Fruit fly (Drosophila melanogaster) whole organism, wandering third instar larva: Measurements from ENCODE around the gene Ptp61F.

Experiments used
- Abd-B ChIP-seq: fragments of >200 bp; optimal IDR thresholded peaks from 2 replicates; lab custom pipeline; 2017; ENCODE audit warnings: missing biosample characterization, missing genetic modification characterization
- CrebA ChIP-seq: fragments of 200-800 bp; sonication (Bioruptor generic); optimal IDR thresholded peaks from 2 replicates; lab custom pipeline; 2016; ENCODE audit warnings: missing biosample characterization, mild to moderate bottlenecking, missing genetic modification characterization, borderline replicate concordance
- Dfd ChIP-seq: fragments of >200 bp; optimal IDR thresholded peaks from 2 replicates; lab custom pipeline; 2017; ENCODE audit warnings: missing biosample characterization, missing genetic modification characterization
- Dif ChIP-seq: fragments of 200-275, 200-300 bp; sonication (Bioruptor generic); optimal IDR thresholded peaks from 2 replicates; lab custom pipeline; 2018; ENCODE audit warnings: missing biosample characterization, missing genetic modification characterization; ENCODE audit not compliant: partially characterized antibody
- HLH106 ChIP-seq: fragments of 200-800 bp; optimal IDR thresholded peaks from 3 replicates; lab custom pipeline; 2019; ENCODE audit warnings: missing biosample characterization, mild to moderate bottlenecking, missing genetic modification characterization, moderate library complexity
- Hr83 ChIP-seq: fragments of 200-300 bp; sonication (Bioruptor generic); optimal IDR thresholded peaks from 2 replicates; lab custom pipeline; 2016; ENCODE audit warnings: missing biosample characterization, mild to moderate bottlenecking, missing genetic modification characterization, moderate library complexity; ENCODE audit not compliant: poor library complexity, severe bottlenecking
- Jra ChIP-seq: sonication (Bioruptor generic); optimal IDR thresholded peaks from 2 replicates; lab custom pipeline; 2016; ENCODE audit warnings: missing biosample characterization, missing genetic modification characterization
- Myc ChIP-seq: fragments of >200 bp; optimal IDR thresholded peaks from 2 replicates; lab custom pipeline; 2017
- N ChIP-seq: fragments of >200 bp; optimal IDR thresholded peaks from 2 replicates; lab custom pipeline; 2018; ENCODE audit warnings: missing biosample characterization, missing external identifiers, missing genetic modification characterization
- OdsH ChIP-seq: fragments of 200-800 bp; sonication (Bioruptor generic); optimal IDR thresholded peaks from 2 replicates; lab custom pipeline; 2016; ENCODE audit warnings: missing biosample characterization, mild to moderate bottlenecking, missing genetic modification characterization
- Rel ChIP-seq, 2 experiments: fragments of 200-800 bp; sonication (Bioruptor generic) in 1 of 2; optimal IDR thresholded peaks; 2 replicates in 1 of 2; 3 replicates in 1 of 2; lab custom pipeline; 2016 to 2019; ENCODE audit warnings: mild to moderate bottlenecking in 2 of 2, missing biosample characterization in 2 of 2, missing genetic modification characterization in 2 of 2, moderate library complexity in 1 of 2
- Sp1 ChIP-seq: fragments of 200-800 bp; sonication (Bioruptor generic); optimal IDR thresholded peaks from 3 replicates; lab custom pipeline; 2019; ENCODE audit warnings: missing biosample characterization, mild to moderate bottlenecking, missing genetic modification characterization, moderate library complexity
- Vsx2 ChIP-seq: fragments of 200-300, 225-300 bp; sonication (Bioruptor generic); optimal IDR thresholded peaks from 2 replicates; lab custom pipeline; 2018; ENCODE audit warnings: missing biosample characterization, missing genetic modification characterization; ENCODE audit not compliant: partially characterized antibody
- br ChIP-seq: fragments of 200-800 bp; sonication (Bioruptor generic); optimal IDR thresholded peaks from 2 replicates; lab custom pipeline; 2016; ENCODE audit warnings: missing biosample characterization, missing genetic modification characterization
- brk ChIP-seq: fragments of 200-800 bp; sonication (Bioruptor generic); optimal IDR thresholded peaks from 2 replicates; lab custom pipeline; 2016; ENCODE audit warnings: missing biosample characterization, mild to moderate bottlenecking, missing genetic modification characterization
- dl ChIP-seq, 2 experiments: fragments of 175-275, 200-275 bp in 1 of 2; fragments of 200-275 bp in 1 of 2; sonication (Bioruptor generic); optimal IDR thresholded peaks; lab custom pipeline; 2018; ENCODE audit warnings: mild to moderate bottlenecking in 2 of 2, missing biosample characterization in 2 of 2, missing genetic modification characterization in 2 of 2, moderate library complexity in 2 of 2; ENCODE audit not compliant: partially characterized antibody in 2 of 2, insufficient read depth in 1 of 2
- dmrt93B ChIP-seq: fragments of 200-800 bp; sonication (Bioruptor generic); optimal IDR thresholded peaks from 2 replicates; lab custom pipeline; 2018; ENCODE audit warnings: missing biosample characterization, mild to moderate bottlenecking, missing genetic modification characterization
- dsf ChIP-seq: sonication (Bioruptor generic); optimal IDR thresholded peaks from 2 replicates; lab custom pipeline; 2016; ENCODE audit warnings: missing biosample characterization, missing genetic modification characterization, borderline replicate concordance
- ey ChIP-seq: fragments of 200-800 bp; sonication (Bioruptor generic); optimal IDR thresholded peaks from 2 replicates; lab custom pipeline; 2016; ENCODE audit warnings: missing biosample characterization, missing genetic modification characterization
- foxo ChIP-seq, 2 experiments: fragments of 200-800 bp; sonication (Bioruptor generic); optimal IDR thresholded peaks; 2 replicates in 1 of 2; 3 replicates in 1 of 2; lab custom pipeline; 2016 to 2017; ENCODE audit warnings: missing biosample characterization in 2 of 2, missing genetic modification characterization in 2 of 2
- fru ChIP-seq: fragments of 200-800 bp; sonication (Bioruptor generic); optimal IDR thresholded peaks from 3 replicates; lab custom pipeline; 2016; ENCODE audit warnings: missing biosample characterization, mild to moderate bottlenecking, missing genetic modification characterization
- jim ChIP-seq: fragments of 175-275, 200-325 bp; sonication (Bioruptor generic); optimal IDR thresholded peaks from 2 replicates; lab custom pipeline; 2016; ENCODE audit warnings: missing biosample characterization, mild to moderate bottlenecking, missing genetic modification characterization
- lola ChIP-seq: fragments of >200 bp; optimal IDR thresholded peaks from 2 replicates; lab custom pipeline; 2017; ENCODE audit warnings: missing biosample characterization, missing genetic modification characterization
- psq ChIP-seq: fragments of 200-800 bp; sonication (Bioruptor generic); optimal IDR thresholded peaks from 3 replicates; lab custom pipeline; 2017; ENCODE audit warnings: missing biosample characterization, mild to moderate bottlenecking, missing genetic modification characterization, moderate library complexity
- rgr ChIP-seq: fragments of 200-800 bp; sonication (Bioruptor generic); optimal IDR thresholded peaks from 3 replicates; lab custom pipeline; 2016; ENCODE audit warnings: missing biosample characterization, mild to moderate bottlenecking, missing genetic modification characterization
- sage ChIP-seq: fragments of 200-800 bp; sonication (Bioruptor generic); optimal IDR thresholded peaks from 2 replicates; lab custom pipeline; 2016; ENCODE audit warnings: missing biosample characterization, mild to moderate bottlenecking, missing genetic modification characterization
- sv ChIP-seq: fragments of 200-800 bp; sonication (Bioruptor generic); optimal IDR thresholded peaks from 3 replicates; lab custom pipeline; 2016; ENCODE audit warnings: missing biosample characterization, missing genetic modification characterization
- tai ChIP-seq: sonication (Bioruptor generic); optimal IDR thresholded peaks from 2 replicates; lab custom pipeline; 2016; ENCODE audit warnings: missing biosample characterization, missing genetic modification characterization

The Ptp61F gene

DNA sequence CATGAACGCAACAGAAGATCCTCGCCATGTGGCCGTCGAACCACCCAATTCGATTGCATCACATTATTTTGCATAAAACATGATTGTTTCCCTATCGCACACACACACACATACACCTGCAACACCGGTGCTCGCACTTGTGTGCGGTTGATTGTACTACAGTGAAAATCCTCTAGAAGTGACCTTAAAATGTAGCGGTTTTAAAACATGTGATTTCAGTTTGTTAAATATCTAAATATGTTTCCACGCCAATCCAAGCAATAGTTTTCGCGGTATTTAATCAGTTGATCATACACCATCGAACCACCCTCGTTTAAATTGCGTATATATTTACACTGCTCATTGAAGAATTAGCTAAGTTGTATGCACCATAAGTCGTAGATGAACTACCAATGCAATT, 144.6 kb downstream of the Ptp61F start:
- TF ChIP-seq ey = peak; percentile 23
- no peak for TF ChIP-seq jim (GFP tag; lab: Kevin White, UChicago)
- peak in 1 of 2 experiments; percentile 31 for TF ChIP-seq foxo (GFP tag; optimal IDR thresholded peaks at IDR 0.05; lab: Kevin White, UChicago)
- TF ChIP-seq Dif (GFP tag; lab: Kevin White, UChicago) = no peak
- TF ChIP-seq, all 38 proteins: peak for 2

DNA sequence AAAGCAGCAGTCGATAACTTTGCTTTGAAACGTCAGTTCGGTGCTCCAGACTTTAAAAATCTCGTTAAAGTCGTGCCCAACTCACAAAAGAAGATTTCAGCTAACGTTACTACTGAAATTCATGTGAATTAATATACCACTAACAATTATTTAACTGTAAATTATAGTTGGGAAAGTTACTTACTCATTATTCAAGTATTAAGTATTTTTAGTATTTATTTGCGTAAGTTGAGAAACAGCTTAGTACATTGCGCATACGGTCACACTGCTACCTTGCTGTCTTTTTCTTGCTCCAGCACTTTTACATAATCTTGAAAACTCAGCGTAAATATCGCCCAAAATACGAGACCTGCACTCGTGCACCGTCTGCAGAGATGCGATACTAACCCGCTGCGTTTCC, 145.3 kb downstream of the Ptp61F start, which contains the start of gene ND-ACP:
TSS of gene ND-ACP (plus strand) at position 226 of the 400 bp plus-strand sequence.
- no peak for TF ChIP-seq sage (GFP tag; lab: Kevin White, UChicago)
- no peak for TF ChIP-seq br (GFP tag; lab: Kevin White, UChicago)
- no peak for TF ChIP-seq Dfd
- no peak for TF ChIP-seq dmrt93B (GFP tag; lab: Kevin White, UChicago)
- TF ChIP-seq fru = no peak
- TF ChIP-seq Jra = no peak

DNA sequence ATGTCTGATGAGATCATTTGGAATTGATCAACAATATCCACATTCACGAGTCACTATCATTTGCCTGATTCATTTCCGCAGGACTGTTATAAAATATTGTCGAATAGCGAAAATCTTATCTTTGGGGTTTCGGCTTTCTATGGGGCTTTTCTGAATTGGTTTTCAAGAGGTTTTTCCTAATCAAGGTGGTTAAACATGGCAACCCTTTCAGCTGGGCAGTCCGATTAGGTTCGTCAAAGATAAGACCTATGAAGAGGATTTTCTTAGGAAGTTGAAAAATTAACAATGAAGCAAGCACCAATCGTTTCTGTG, 149.5 kb downstream of the Ptp61F start:
- TF ChIP-seq Rel (GFP tag; optimal IDR thresholded peaks at IDR 0.05; lab: Kevin White, UChicago) = no peak
- peak; percentile 73 for TF ChIP-seq Rel (tag; optimal IDR thresholded peaks at IDR 0.05; lab: Kevin White, UChicago)
- TF ChIP-seq HLH106 (tag; lab: Kevin White, UChicago) = no peak

DNA sequence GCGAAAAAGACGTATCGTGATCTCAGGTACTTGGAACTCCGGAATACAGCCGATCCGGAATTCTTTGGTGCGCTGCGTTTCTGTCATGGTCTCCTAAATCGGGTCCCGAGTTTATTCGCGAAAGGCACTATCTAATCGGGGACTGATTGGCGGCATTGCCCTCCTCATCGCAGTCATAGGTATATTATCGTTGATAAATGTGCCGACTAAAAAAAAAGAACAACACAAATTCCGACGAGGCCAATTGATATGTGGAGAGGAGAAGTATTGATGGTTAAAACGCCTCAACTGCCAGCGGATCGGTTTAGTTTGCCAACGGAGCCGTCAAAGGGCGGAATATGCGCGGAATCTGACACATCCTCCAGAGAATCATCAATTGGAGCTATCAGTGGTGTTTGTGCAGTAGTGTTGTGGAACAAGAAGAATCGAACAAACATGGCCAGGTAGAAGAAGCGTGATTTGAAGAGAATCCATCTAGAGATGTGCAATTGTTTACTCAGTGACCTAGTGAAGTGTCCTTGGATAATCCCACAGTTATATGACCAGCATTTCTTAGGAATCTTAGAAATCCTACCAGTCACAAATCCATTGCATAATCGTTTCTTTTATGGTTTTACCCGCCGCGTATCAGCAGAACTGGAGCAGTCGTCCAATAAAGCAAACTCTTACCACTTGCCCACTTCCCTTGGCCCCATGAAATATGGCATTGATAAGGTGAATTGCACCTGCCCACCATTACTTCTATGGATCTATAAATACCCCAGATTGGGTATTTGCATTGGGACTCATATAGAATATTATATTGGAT, 150.0 kb downstream of the Ptp61F start:
- peak; percentile 17 for TF ChIP-seq Rel (GFP tag; optimal IDR thresholded peaks at IDR 0.05; lab: Kevin White, UChicago)
- TF ChIP-seq Rel (tag; optimal IDR thresholded peaks at IDR 0.05; lab: Kevin White, UChicago) = no peak
- TF ChIP-seq Sp1 (GFP tag; lab: Kevin White, UChicago) = peak; percentile 29
- no peak for TF ChIP-seq dmrt93B (GFP tag; lab: Kevin White, UChicago)
- no peak for TF ChIP-seq psq (GFP tag; lab: Kevin White, UChicago)
- TF ChIP-seq br (GFP tag; lab: Kevin White, UChicago) = peak; percentile 26
- peak; percentile 18 to 52 for TF ChIP-seq dl (GFP tag; optimal IDR thresholded peaks at IDR 0.05; lab: Kevin White, UChicago; ENCODE audit: insufficient read depth in 1 of 2, partially characterized antibody in 2 of 2)

DNA sequence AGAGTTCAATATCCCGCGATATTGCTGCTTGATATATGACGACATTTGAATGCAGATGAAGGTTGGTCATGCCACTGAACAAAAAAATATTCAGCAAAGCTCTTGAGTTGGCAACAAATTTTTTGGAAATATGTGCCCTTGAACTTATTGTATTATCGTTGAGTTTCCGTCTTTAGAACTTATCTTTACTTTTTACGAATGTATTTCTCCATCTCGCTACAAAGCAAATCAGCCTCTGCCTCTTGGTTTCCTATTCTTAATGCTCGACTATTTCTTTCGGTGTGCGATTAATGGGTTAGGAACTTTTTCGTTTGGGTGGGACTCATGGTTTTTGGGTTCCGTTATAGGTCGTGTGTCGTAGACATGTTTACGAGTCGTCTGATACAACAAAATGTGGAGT, 151.9 kb downstream of the Ptp61F start:
- no peak for TF ChIP-seq jim (GFP tag; lab: Kevin White, UChicago)
- TF ChIP-seq Myc (lab: Kevin White, UChicago) = no peak
- peak; percentile 39 for TF ChIP-seq OdsH (GFP tag; lab: Kevin White, UChicago)
- TF ChIP-seq br (GFP tag; lab: Kevin White, UChicago) = peak; percentile 35
- no peak for TF ChIP-seq dl (GFP tag; optimal IDR thresholded peaks at IDR 0.05; lab: Kevin White, UChicago; ENCODE audit: insufficient read depth in 1 of 2, partially characterized antibody in 2 of 2)
- TF ChIP-seq tai (GFP tag; lab: Kevin White, UChicago) = no peak
- TF ChIP-seq brk = no peak
- TF ChIP-seq sage (GFP tag; lab: Kevin White, UChicago) = no peak
- no peak for TF ChIP-seq Vsx2 (GFP tag; lab: Kevin White, UChicago)
- TF ChIP-seq rgr (GFP tag; lab: Kevin White, UChicago) = peak; percentile 50
- no peak for TF ChIP-seq Rel (GFP tag; optimal IDR thresholded peaks at IDR 0.05; lab: Kevin White, UChicago)
- no peak for TF ChIP-seq Rel (tag; optimal IDR thresholded peaks at IDR 0.05; lab: Kevin White, UChicago)
- TF ChIP-seq ey = peak; percentile 52
- TF ChIP-seq Hr83 (GFP tag; lab: Kevin White, UChicago) = no peak
- peak; percentile 26 for TF ChIP-seq HLH106 (tag; lab: Kevin White, UChicago)
- TF ChIP-seq Abd-B (GFP tag; lab: Kevin White, UChicago) = no peak
- TF ChIP-seq lola = no peak
- no peak for TF ChIP-seq CrebA (GFP tag; lab: Kevin White, UChicago)
- TF ChIP-seq dsf (GFP tag; lab: Kevin White, UChicago) = no peak
- TF ChIP-seq N (GFP tag; lab: Kevin White, UChicago) = no peak
- peak; percentile 36 for TF ChIP-seq fru
- TF ChIP-seq psq (GFP tag; lab: Kevin White, UChicago) = peak; percentile 23
- peak in 1 of 2 experiments; percentile 40 for TF ChIP-seq foxo (GFP tag; optimal IDR thresholded peaks at IDR 0.05; lab: Kevin White, UChicago)
- TF ChIP-seq Sp1 (GFP tag; lab: Kevin White, UChicago) = peak; percentile 15
- peak; percentile 54 for TF ChIP-seq sv (GFP tag; lab: Kevin White, UChicago)
